Worm (Caenorhabditis elegans): ENCODE measurements around the gene srh-279.

DNA sequence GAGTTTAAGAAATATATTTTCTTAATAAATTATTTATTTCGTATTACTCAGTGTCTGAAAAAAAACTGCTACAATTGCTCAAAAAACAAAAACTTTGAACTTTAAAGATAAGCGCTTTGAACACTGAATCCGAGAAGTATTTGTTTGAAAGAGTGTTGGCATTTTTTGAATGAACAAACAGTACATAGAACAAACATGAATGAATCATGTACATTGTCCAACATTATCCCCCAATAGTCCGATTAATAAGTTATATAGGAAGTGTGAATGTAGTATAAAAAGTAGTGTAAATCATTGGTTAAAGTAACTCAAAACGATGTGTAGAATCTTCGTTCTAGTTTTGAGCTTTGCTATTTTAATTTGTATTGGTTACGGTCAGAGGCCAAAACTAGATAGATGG is 9.5 kb downstream of the srh-279 start, which contains the start of gene F11A5.17:
- TF ChIP-seq him-1 (tag; optimal IDR thresholded peaks at IDR 0.05) = no peak
- no peak for TF ChIP-seq dao-5 (tag; optimal IDR thresholded peaks at IDR 0.05)
